Worm (Caenorhabditis elegans): ENCODE measurements around the gene era-1.
A peak's percentile ranks its signal among the peaks of the same experiment; 100 is the strongest.

era-1 gene

DNA sequence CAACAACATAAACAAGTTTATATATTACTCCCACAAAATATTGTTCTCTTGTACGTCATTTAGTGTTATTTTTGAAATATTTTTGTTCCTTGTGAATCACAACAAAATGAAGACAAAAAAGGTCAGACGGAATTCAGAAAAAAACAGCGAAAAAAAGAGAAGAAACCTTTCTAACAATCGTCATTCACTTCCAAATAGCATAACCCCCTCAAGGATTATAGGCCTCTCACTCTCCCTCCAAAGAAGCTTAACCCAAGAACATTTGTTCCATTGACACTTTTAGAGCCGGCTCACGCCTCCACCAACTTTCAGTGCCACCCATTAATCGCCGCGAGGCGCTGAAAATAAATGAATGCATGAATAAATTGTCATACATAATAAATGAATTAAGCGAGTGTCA, 43.3 kb upstream of the era-1 start:
- no peak for TF ChIP-seq ceh-6 (GFP tag; optimal IDR thresholded peaks at IDR 0.05)
- TF ChIP-seq ceh-18 (tag; optimal IDR thresholded peaks at IDR 0.05): no peak

ce11 chrV:6661658-6662057, 41.2 kb upstream of the era-1 start:
- no peak for TF ChIP-seq nfya-1 (tag; optimal IDR thresholded peaks at IDR 0.05)
- TF ChIP-seq unc-42 (tag; optimal IDR thresholded peaks at IDR 0.05): peak; percentile 42

- TF ChIP-seq che-1 (tag; optimal IDR thresholded peaks at IDR 0.05) (no peak), rnt-1 (tag; optimal IDR thresholded peaks at IDR 0.05) (no peak), pag-3 (tag; optimal IDR thresholded peaks at IDR 0.05; ENCODE audit: borderline replicate concordance) (no peak), hlh-8 (tag; optimal IDR thresholded peaks at IDR 0.05) (no peak), unc-55 (GFP tag; optimal IDR thresholded peaks at IDR 0.05) (no peak), ceh-22 (tag; optimal IDR thresholded peaks at IDR 0.05) (no peak), pha-4 (tag; optimal IDR thresholded peaks at IDR 0.05) (no peak), C38D4.7 (GFP tag; optimal IDR thresholded peaks at IDR 0.05) (no peak), ceh-14 (tag; optimal IDR thresholded peaks at IDR 0.05) (no peak), ahr-1 (tag; optimal IDR thresholded peaks at IDR 0.05) (no peak), ceh-18 (tag; optimal IDR thresholded peaks at IDR 0.05) (no peak)
These were observed 40.4 kb upstream of the era-1 start for ce11 chrV:6662505-6662904.

ce11 chrV:6665751-6666150, 37.1 kb upstream of the era-1 start, which contains the start of gene pmp-5:
TSS of gene pmp-5 (minus strand) at chrV:6665813.
- TF ChIP-seq sdc-2 (tag; optimal IDR thresholded peaks at IDR 0.05): no peak

DNA sequence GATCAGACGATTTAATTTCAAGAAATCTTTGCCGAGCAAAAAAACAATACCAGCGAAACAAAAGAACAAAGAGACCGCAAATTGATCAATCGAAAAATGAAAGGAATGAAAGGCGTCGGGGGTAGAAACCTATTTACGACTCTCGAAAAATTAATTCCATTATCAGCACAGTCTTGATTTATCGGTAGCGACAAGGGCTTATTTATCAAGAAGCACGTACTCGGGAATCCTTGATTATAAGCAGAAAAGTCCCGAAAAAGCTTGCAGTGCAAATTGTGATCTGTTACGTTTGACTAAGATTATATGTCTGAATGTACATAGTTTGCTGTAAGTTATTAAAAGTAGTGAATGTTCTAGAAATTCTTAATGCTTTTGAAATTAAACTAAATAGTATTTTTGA, 36.3 kb upstream of the era-1 start:
- TF ChIP-seq ama-1 (optimal IDR thresholded peaks at IDR 0.05) (no peak), pha-2 (tag; optimal IDR thresholded peaks at IDR 0.05) (no peak), F13H6.1 (tag; optimal IDR thresholded peaks at IDR 0.05) (no peak), sox-2 (GFP tag; IDR thresholded peaks at IDR 0.05) (no peak), C38D4.7 (GFP tag; optimal IDR thresholded peaks at IDR 0.05) (no peak), hlh-30 (tag; optimal IDR thresholded peaks at IDR 0.05; ENCODE audit: insufficient read depth) (no peak), tbx-2 (tag; optimal IDR thresholded peaks at IDR 0.05) (no peak), syd-9 (tag; optimal IDR thresholded peaks at IDR 0.05) (no peak), Y22D7AL.16 (tag; optimal IDR thresholded peaks at IDR 0.05) (no peak), ceh-34 (tag; optimal IDR thresholded peaks at IDR 0.05) (no peak), elt-4 (tag; optimal IDR thresholded peaks at IDR 0.05) (no peak)

- TF ChIP-seq hlh-13 (GFP tag; optimal IDR thresholded peaks at IDR 0.05): no peak
- TF ChIP-seq ceh-9 (tag; optimal IDR thresholded peaks at IDR 0.05): no peak
- no peak for TF ChIP-seq gmeb-2 (tag; optimal IDR thresholded peaks at IDR 0.05)
- no peak for TF ChIP-seq pat-9 (tag; optimal IDR thresholded peaks at IDR 0.05)
- no peak for TF ChIP-seq ceh-6 (GFP tag; optimal IDR thresholded peaks at IDR 0.05)
These were observed 34.1 kb upstream of the era-1 start, which contains the start of gene str-180 for ce11 chrV:6668741-6669140. TSS of gene str-180 (minus strand) at chrV:6668841.

- TF ChIP-seq tbx-2 (tag; optimal IDR thresholded peaks at IDR 0.05): no peak
- no peak for TF ChIP-seq ets-4 (tag; optimal IDR thresholded peaks at IDR 0.05)
- TF ChIP-seq nfya-1 (tag; optimal IDR thresholded peaks at IDR 0.05): no peak
- no peak for TF ChIP-seq hlh-15 (tag; optimal IDR thresholded peaks at IDR 0.05)
- no peak for TF ChIP-seq ceh-9 (tag; optimal IDR thresholded peaks at IDR 0.05)
- no peak for TF ChIP-seq eyg-1 (tag; optimal IDR thresholded peaks at IDR 0.05)
- TF ChIP-seq ceh-19 (GFP tag; optimal IDR thresholded peaks at IDR 0.05): no peak
- TF ChIP-seq ceh-30 (tag; optimal IDR thresholded peaks at IDR 0.05): no peak
- TF ChIP-seq madf-2 (tag; optimal IDR thresholded peaks at IDR 0.05): no peak
- TF ChIP-seq pha-4 (tag; optimal IDR thresholded peaks at IDR 0.05): no peak
- TF ChIP-seq lim-6 (tag; optimal IDR thresholded peaks at IDR 0.05): no peak
- TF ChIP-seq hlh-8 (tag; optimal IDR thresholded peaks at IDR 0.05): no peak
- TF ChIP-seq unc-86 (tag; optimal IDR thresholded peaks at IDR 0.05): no peak
- TF ChIP-seq unc-3 (GFP tag; conservative IDR thresholded peaks at IDR 0.05): no peak
- no peak for TF ChIP-seq unc-3 (tag; optimal IDR thresholded peaks at IDR 0.05)
- TF ChIP-seq T23F11.4 (GFP tag; optimal IDR thresholded peaks at IDR 0.05): no peak
- TF ChIP-seq ceh-45 (GFP tag; IDR thresholded peaks at IDR 0.05): no peak
- TF ChIP-seq C38D4.7 (GFP tag; optimal IDR thresholded peaks at IDR 0.05): no peak
- TF ChIP-seq ceh-22 (tag; optimal IDR thresholded peaks at IDR 0.05): no peak
These were observed 33.3 kb upstream of the era-1 start, which contains the start of gene cest-28 for ce11 chrV:6669520-6669919. TSS of gene cest-28 (plus strand) at chrV:6669820.
